Fruit fly (Drosophila melanogaster) whole organism, embryonic: ENCODE results near the gene Paris.

ENCODE experiments used
- Abd-B ChIP-seq: fragments of 200-800 bp; sonication (Bioruptor generic); optimal IDR thresholded peaks from 2 replicates; lab custom pipeline; 2018; ENCODE audit warnings: missing biosample characterization, mild to moderate bottlenecking, missing genetic modification characterization, moderate library complexity
- C15 ChIP-seq: fragments of 200-800 bp; sonication (Bioruptor generic); IDR thresholded peaks from 3 replicates; pipeline ENCODE4 v1.3.6; 2022; ENCODE audit warnings: missing biosample characterization, missing genetic modification characterization
- CG11696 ChIP-seq: fragments of 200-800 bp; sonication (Bioruptor generic); IDR thresholded peaks from 2 replicates; pipeline ENCODE4 v1.3.6; 2022; ENCODE audit warnings: missing biosample characterization, missing genetic modification characterization
- CG11723 ChIP-seq: fragments of 200-800 bp; sonication (Bioruptor generic); optimal IDR thresholded peaks from 2 replicates; lab custom pipeline; 2017; ENCODE audit warnings: missing biosample characterization, mild to moderate bottlenecking, missing genetic modification characterization
- CG14441 ChIP-seq: fragments of 200-800 bp; sonication (Bioruptor generic); IDR thresholded peaks from 2 replicates; pipeline ENCODE4 v1.3.6; 2022; ENCODE audit warnings: missing biosample characterization, missing genetic modification characterization
- CG16813 ChIP-seq: fragments of 200-800 bp; sonication (Bioruptor generic); IDR thresholded peaks from 3 replicates; pipeline ENCODE4 v1.3.6; 2022; ENCODE audit warnings: missing biosample characterization, missing genetic modification characterization; ENCODE audit not compliant: partially characterized antibody
- CG17568 ChIP-seq: fragments of 200-800 bp; sonication (Bioruptor generic); optimal IDR thresholded peaks from 2 replicates; lab custom pipeline; 2018; ENCODE audit warnings: missing biosample characterization, mild to moderate bottlenecking, missing genetic modification characterization, moderate library complexity
- CG18011 ChIP-seq: fragments of 200-800 bp; sonication (Bioruptor generic); optimal IDR thresholded peaks from 2 replicates; lab custom pipeline; 2017; ENCODE audit warnings: missing biosample characterization, missing genetic modification characterization, mild to moderate bottlenecking, moderate library complexity, missing genotype
- CG18599 ChIP-seq: fragments of 200-800 bp; sonication (Bioruptor generic); optimal IDR thresholded peaks from 3 replicates; lab custom pipeline; 2017; ENCODE audit warnings: missing biosample characterization, missing genetic modification characterization, mild to moderate bottlenecking, moderate library complexity, missing genetic modification reagents
- CG2129 ChIP-seq: fragments of 200-800 bp; sonication (Bioruptor generic); IDR thresholded peaks from 2 replicates; pipeline ENCODE4 v1.3.6; 2022; ENCODE audit warnings: missing biosample characterization, missing genetic modification characterization; ENCODE audit not compliant: partially characterized antibody
- CG2202 ChIP-seq: fragments of 200-800 bp; sonication (Bioruptor generic); optimal IDR thresholded peaks from 2 replicates; lab custom pipeline; 2018; ENCODE audit warnings: missing biosample characterization, mild to moderate bottlenecking, missing genetic modification characterization
- CG2875 ChIP-seq: fragments of 200-800 bp; sonication (Bioruptor generic); optimal IDR thresholded peaks from 2 replicates; lab custom pipeline; 2017; ENCODE audit warnings: missing biosample characterization, mild to moderate bottlenecking, missing genetic modification characterization, missing genetic modification reagents
- CG34376 ChIP-seq: fragments of 200-800 bp; sonication (Bioruptor generic); optimal IDR thresholded peaks from 2 replicates; lab custom pipeline; 2018; ENCODE audit warnings: missing biosample characterization, mild to moderate bottlenecking, missing genetic modification characterization
- CG7372 ChIP-seq: fragments of 200-800 bp; sonication (Bioruptor generic); IDR thresholded peaks from 2 replicates; pipeline ENCODE4 v1.3.6; 2022; ENCODE audit warnings: missing biosample characterization, missing genetic modification characterization
- CG9437 ChIP-seq: fragments of 200-800 bp; sonication (Bioruptor generic); optimal IDR thresholded peaks from 2 replicates; lab custom pipeline; 2018; ENCODE audit warnings: missing biosample characterization, mild to moderate bottlenecking, missing genetic modification characterization
- Doc2 ChIP-seq: fragments of 200-800 bp; sonication (Bioruptor generic); IDR thresholded peaks from 2 replicates; pipeline ENCODE4 v1.3.6; 2022; ENCODE audit warnings: missing biosample characterization, missing genetic modification characterization
- Dref ChIP-seq: fragments of 200-800 bp; sonication (Bioruptor generic); IDR thresholded peaks from 2 replicates; pipeline ENCODE4 v1.3.6; 2022; ENCODE audit warnings: missing biosample characterization, missing genetic modification characterization
- Fer3 ChIP-seq: fragments of 200-800 bp; sonication (Bioruptor generic); optimal IDR thresholded peaks from 2 replicates; lab custom pipeline; 2018; ENCODE audit warnings: missing biosample characterization, mild to moderate bottlenecking, missing genetic modification characterization, moderate library complexity
- GATAe ChIP-seq: fragments of 200-800 bp; sonication (Bioruptor generic); conservative IDR thresholded peaks from 2 replicates; pipeline ENCODE4 v1.3.6; 2022; ENCODE audit warnings: missing biosample characterization, missing genetic modification characterization
- HLH4C ChIP-seq: fragments of 200-800 bp; sonication (Bioruptor generic); IDR thresholded peaks from 3 replicates; pipeline ENCODE4 v1.3.6; 2022; ENCODE audit warnings: missing biosample characterization, missing genetic modification characterization; ENCODE audit not compliant: partially characterized antibody
- MESR4 ChIP-seq: fragments of 200-800 bp; sonication (Bioruptor generic); optimal IDR thresholded peaks from 2 replicates; lab custom pipeline; 2018; ENCODE audit warnings: missing biosample characterization, mild to moderate bottlenecking, missing genetic modification characterization, moderate library complexity
- Rfx ChIP-seq: fragments of 200-800 bp; sonication (Bioruptor generic); IDR thresholded peaks from 2 replicates; pipeline ENCODE4 v1.3.6; 2022; ENCODE audit warnings: missing biosample characterization, missing genetic modification characterization
- Side ChIP-seq: fragments of 200-800 bp; sonication (Bioruptor generic); optimal IDR thresholded peaks from 2 replicates; lab custom pipeline; 2016; ENCODE audit warnings: missing biosample characterization, missing genetic modification characterization
- ato ChIP-seq: fragments of 200-800 bp; sonication (Bioruptor generic); IDR thresholded peaks from 2 replicates; pipeline ENCODE4 v1.3.6; 2022; ENCODE audit warnings: missing biosample characterization, missing genetic modification characterization; ENCODE audit not compliant: partially characterized antibody
- croc ChIP-seq: fragments of 200-800 bp; sonication (Bioruptor generic); conservative IDR thresholded peaks from 3 replicates; pipeline ENCODE4 v1.3.6; 2022; ENCODE audit warnings: missing biosample characterization, missing genetic modification characterization
- fd3F ChIP-seq: fragments of 200-800 bp; sonication (Bioruptor generic); optimal IDR thresholded peaks from 2 replicates; lab custom pipeline; 2018; ENCODE audit warnings: missing biosample characterization, mild to moderate bottlenecking, missing genetic modification characterization, moderate library complexity
- gce ChIP-seq: fragments of 200-800 bp; sonication (Bioruptor generic); IDR thresholded peaks from 3 replicates; pipeline ENCODE4 v1.3.6; 2022; ENCODE audit warnings: missing biosample characterization, missing genetic modification characterization
- gsb-n ChIP-seq: fragments of 200-800 bp; sonication (Bioruptor generic); optimal IDR thresholded peaks from 3 replicates; lab custom pipeline; 2018; ENCODE audit warnings: missing biosample characterization, mild to moderate bottlenecking, missing genetic modification characterization
- h ChIP-seq: fragments of >200 bp; optimal IDR thresholded peaks from 2 replicates; lab custom pipeline; 2017
- hbn ChIP-seq: fragments of 200-800 bp; sonication (Bioruptor generic); IDR thresholded peaks from 2 replicates; pipeline ENCODE4 v1.3.6; 2022; ENCODE audit warnings: missing biosample characterization, missing genetic modification characterization; ENCODE audit not compliant: partially characterized antibody
- kay ChIP-seq: fragments of 200-800 bp; sonication (Bioruptor generic); optimal IDR thresholded peaks from 2 replicates; lab custom pipeline; 2016; ENCODE audit warnings: missing biosample characterization, missing genetic modification characterization
- ken ChIP-seq: fragments of 200-800 bp; sonication (Bioruptor generic); IDR thresholded peaks from 3 replicates; pipeline ENCODE4 v1.3.6; 2022; ENCODE audit warnings: missing biosample characterization, missing genetic modification characterization
- kni ChIP-seq: fragments of 200-800 bp; sonication (Bioruptor generic); optimal IDR thresholded peaks from 3 replicates; lab custom pipeline; 2017; ENCODE audit warnings: mild to moderate bottlenecking, missing biosample characterization, missing genetic modification reagents, missing genetic modification characterization
- oc ChIP-seq: fragments of 200-800 bp; sonication (Bioruptor generic); optimal IDR thresholded peaks from 2 replicates; lab custom pipeline; 2018; ENCODE audit warnings: missing biosample characterization, mild to moderate bottlenecking, missing genetic modification characterization, moderate library complexity
- org-1 ChIP-seq: fragments of 200-800 bp; sonication (Bioruptor generic); optimal IDR thresholded peaks from 2 replicates; lab custom pipeline; 2017; ENCODE audit warnings: missing biosample characterization, missing genetic modification characterization
- pb ChIP-seq: fragments of 200-800 bp; sonication (Bioruptor generic); optimal IDR thresholded peaks from 3 replicates; lab custom pipeline; 2016; ENCODE audit warnings: missing biosample characterization, missing genetic modification characterization
- phol ChIP-seq: fragments of 200-800 bp; sonication (Bioruptor generic); optimal IDR thresholded peaks from 3 replicates; lab custom pipeline; 2018; ENCODE audit warnings: missing biosample characterization, mild to moderate bottlenecking, missing genetic modification characterization, moderate library complexity
- prd ChIP-seq, 3 experiments: fragments of >200 bp in 2 of 3; fragments of 200-800 bp in 1 of 3; sonication (Bioruptor generic) in 1 of 3; optimal IDR thresholded peaks in 2 of 3; IDR thresholded peaks in 1 of 3; 2 replicates in 2 of 3; 3 replicates in 1 of 3; pipeline versions ENCODE4 v1.3.6 to Lab custom; 2017 to 2022; ENCODE audit warnings: missing biosample characterization in 1 of 3, missing genetic modification characterization in 1 of 3
- pzg ChIP-seq: fragments of 200-800 bp; sonication (Bioruptor generic); optimal IDR thresholded peaks from 3 replicates; lab custom pipeline; 2018; ENCODE audit warnings: missing biosample characterization, mild to moderate bottlenecking, missing genetic modification characterization, moderate library complexity
- salm ChIP-seq: fragments of 200-800 bp; sonication (Bioruptor generic); optimal IDR thresholded peaks from 2 replicates; lab custom pipeline; 2018; ENCODE audit warnings: missing biosample characterization, mild to moderate bottlenecking, missing genetic modification characterization
- sd ChIP-seq: fragments of 200-800 bp; sonication (Bioruptor generic); optimal IDR thresholded peaks from 3 replicates; lab custom pipeline; 2018; ENCODE audit warnings: missing biosample characterization, mild to moderate bottlenecking, missing genetic modification characterization, moderate library complexity
- slp2 ChIP-seq: fragments of 200-800 bp; sonication (Bioruptor generic); optimal IDR thresholded peaks from 2 replicates; lab custom pipeline; 2016; ENCODE audit warnings: missing biosample characterization, missing genetic modification characterization
- sob ChIP-seq: fragments of 200-800 bp; sonication (Bioruptor generic); IDR thresholded peaks from 2 replicates; pipeline ENCODE4 v1.3.6; 2022; ENCODE audit warnings: missing biosample characterization, missing genetic modification characterization
- sug ChIP-seq: fragments of 200-800 bp; optimal IDR thresholded peaks from 2 replicates; lab custom pipeline; 2019; ENCODE audit warnings: missing biosample characterization, mild to moderate bottlenecking, missing genetic modification characterization, moderate library complexity
- ttk ChIP-seq: fragments of 200-800 bp; sonication (Bioruptor generic); IDR thresholded peaks from 2 replicates; pipeline ENCODE4 v2.1.2; 2022; ENCODE audit warnings: missing biosample characterization, missing genetic modification characterization
- tx ChIP-seq: fragments of 200-800 bp; sonication (Bioruptor generic); optimal IDR thresholded peaks from 2 replicates; lab custom pipeline; 2016; ENCODE audit warnings: missing biosample characterization, missing genetic modification characterization
- unpg ChIP-seq: fragments of 200-800 bp; sonication (Bioruptor generic); optimal IDR thresholded peaks from 3 replicates; lab custom pipeline; 2018; ENCODE audit warnings: missing biosample characterization, mild to moderate bottlenecking, missing genetic modification characterization, moderate library complexity
- vvl ChIP-seq: fragments of 200-800 bp; sonication (Bioruptor generic); IDR thresholded peaks from 2 replicates; pipeline ENCODE4 v1.3.6; 2022; ENCODE audit warnings: missing biosample characterization, missing genetic modification characterization
- zen2 ChIP-seq: fragments of 200-800 bp; sonication (Bioruptor generic); IDR thresholded peaks from 3 replicates; pipeline ENCODE4 v1.3.6; 2022; ENCODE audit warnings: missing biosample characterization, missing genetic modification characterization; ENCODE audit not compliant: partially characterized antibody
- zf30C ChIP-seq: fragments of 200-800 bp; sonication (Bioruptor generic); optimal IDR thresholded peaks from 3 replicates; lab custom pipeline; 2018; ENCODE audit warnings: missing biosample characterization, mild to moderate bottlenecking, missing genetic modification characterization

Paris gene

DNA sequence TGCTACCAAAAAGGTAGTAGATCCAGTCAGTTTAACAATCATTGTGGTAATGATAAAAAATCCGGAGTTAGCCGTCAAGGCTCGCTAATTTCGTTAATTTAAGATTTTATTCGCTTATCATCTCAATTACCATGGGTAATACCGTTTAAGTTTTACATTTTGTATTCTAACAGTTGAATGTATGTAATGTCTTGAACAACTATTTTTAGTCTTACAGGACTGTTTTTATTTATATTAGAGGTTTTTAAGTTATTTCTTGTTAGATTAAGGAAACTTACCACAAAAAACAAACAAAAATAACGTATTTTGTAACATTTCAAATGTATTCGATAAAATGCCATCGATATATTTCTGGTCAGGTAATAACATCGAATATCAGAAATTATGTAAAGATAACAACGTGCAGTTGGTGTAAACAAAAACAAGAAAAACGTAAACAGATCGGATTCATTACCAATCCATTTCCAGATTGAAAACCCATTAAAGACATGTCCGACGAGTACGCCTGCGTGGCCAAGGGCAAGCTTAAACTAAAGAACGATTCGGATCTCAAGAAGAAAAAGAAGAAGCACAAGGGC lies 21.3 kb upstream of the Paris start, which contains the start of the genes Sfp24F and CG15432 (continued):
- TF ChIP-seq sd (tag; lab: Kevin White, UChicago) (no peak), zen2 (GFP tag; lab: Robert Waterston, UW) (no peak), salm (tag; lab: Kevin White, UChicago) (no peak), Fer3 (no peak), C15 (no peak), tx (no peak), CG17568 (GFP tag; lab: Kevin White, UChicago) (no peak), CG18011 (GFP tag; lab: Kevin White, UChicago) (no peak), kni (GFP tag; lab: Kevin White, UChicago) (no peak), CG7372 (no peak), Doc2 (no peak), CG9437 (GFP tag; lab: Kevin White, UChicago) (peak; percentile 94), Rfx (GFP tag; lab: Robert Waterston, UW) (no peak), sob (GFP tag; lab: Robert Waterston, UW) (no peak), gsb-n (no peak), gce (GFP tag; lab: Robert Waterston, UW) (no peak), pb (GFP tag; lab: Kevin White, UChicago) (no peak), CG2129 (GFP tag; lab: Robert Waterston, UW) (no peak), CG2875 (GFP tag; lab: Kevin White, UChicago) (no peak), MESR4 (peak; percentile 30), CG11723 (GFP tag; lab: Kevin White, UChicago) (no peak), oc (tag; lab: Kevin White, UChicago) (no peak), org-1 (GFP tag; lab: Kevin White, UChicago) (no peak), CG18599 (no peak), slp2 (GFP tag; lab: Kevin White, UChicago) (peak; percentile 27), GATAe (GFP tag; lab: Robert Waterston, UW) (no peak), CG2202 (tag; lab: Kevin White, UChicago) (no peak), HLH4C (GFP tag; lab: Robert Waterston, UW) (peak; percentile 73), prd (optimal IDR thresholded peaks at IDR 0.05; lab: Kevin White, UChicago) (no peak), prd (GFP tag; IDR thresholded peaks at IDR 0.05; lab: Robert Waterston, UW) (no peak), ttk (GFP tag; lab: Robert Waterston, UW) (no peak), ato (GFP tag; lab: Robert Waterston, UW) (0 out of 2 replicates have a peak, but pooled peaks have one; percentile 11), vvl (GFP tag; lab: Robert Waterston, UW) (no peak), Side (GFP tag; lab: Kevin White, UChicago) (no peak), unpg (GFP tag; lab: Kevin White, UChicago) (no peak), phol (tag; lab: Kevin White, UChicago) (no peak), h (no peak), CG11696 (GFP tag; lab: Robert Waterston, UW) (no peak), fd3F (no peak), Dref (GFP tag; lab: Robert Waterston, UW) (peak; percentile 83), CG16813 (GFP tag; lab: Robert Waterston, UW) (peak; percentile 43; the same call in 1 of the 3 replicates), pzg (GFP tag; lab: Kevin White, UChicago) (peak; percentile 56), CG14441 (GFP tag; lab: Robert Waterston, UW) (no peak), hbn (GFP tag; lab: Robert Waterston, UW) (peak; percentile 46), ken (GFP tag; lab: Robert Waterston, UW) (no peak), Abd-B (GFP tag; lab: Kevin White, UChicago) (no peak), croc (GFP tag; lab: Robert Waterston, UW) (no peak), CG34376 (no peak), zf30C (GFP tag; lab: Kevin White, UChicago) (no peak), kay (GFP tag; lab: Kevin White, UChicago) (no peak), sug (tag; lab: Kevin White, UChicago) (no peak)
